Worm (Caenorhabditis elegans) whole organism, L4 larva: ENCODE measurements around the gene F42A6.2.
"Not testable (repeated sequence)": the region's sequence is repeated elsewhere in the genome, so short reads cannot be mapped to it uniquely, and the experiment has no call there.

Experiments used
- D1046.2 ChIP-seq: fragments of 200-800 bp; sonication (Bioruptor generic); IDR thresholded peaks from 2 replicates; pipeline ENCODE4 v1.3.6; 2022; ENCODE audit warnings: missing genetic modification characterization, missing compliant biosample characterization
- F10B5.3 ChIP-seq: sonication (generic microtip); optimal IDR thresholded peaks from 2 replicates; lab custom pipeline; 2016; ENCODE audit warnings: mild to moderate bottlenecking, missing genetic modification characterization, missing compliant biosample characterization
- arid-1 ChIP-seq: fragments of 200-800 bp; sonication (Bioruptor generic); conservative IDR thresholded peaks from 2 replicates; pipeline ENCODE4 v1.3.6; 2022; ENCODE audit warnings: missing genetic modification reagents, missing genetic modification characterization, missing compliant biosample characterization
- ceh-28 ChIP-seq: fragments of 150-350 bp; optimal IDR thresholded peaks from 2 replicates; lab custom pipeline; 2014; ENCODE audit warnings: missing biosample characterization, missing genetic modification reagents, missing genetic modification characterization
- ces-1 ChIP-seq: fragments of 150-350 bp; sonication (generic microtip); optimal IDR thresholded peaks from 4 replicates; lab custom pipeline; 2014; ENCODE audit warnings: missing biosample characterization, missing genetic modification reagents, missing genetic modification characterization
- daf-12 ChIP-seq: fragments of 150-350 bp; optimal IDR thresholded peaks from 2 replicates; lab custom pipeline; 2014; ENCODE audit warnings: missing biosample characterization, missing genetic modification reagents, missing genetic modification characterization
- egl-27 ChIP-seq: sonication (generic microtip); optimal IDR thresholded peaks from 3 replicates; lab custom pipeline; 2017; ENCODE audit warnings: missing biosample characterization, missing genetic modification reagents, missing genetic modification characterization
- fkh-10 ChIP-seq: fragments of 150-350 bp; optimal IDR thresholded peaks from 2 replicates; lab custom pipeline; 2014; ENCODE audit warnings: missing biosample characterization, missing genetic modification reagents, missing genetic modification characterization
- jun-1 ChIP-seq: fragments of 150-350 bp; optimal IDR thresholded peaks from 2 replicates; lab custom pipeline; 2014; ENCODE audit warnings: missing biosample characterization, missing genetic modification reagents, missing genetic modification characterization
- lin-15B ChIP-seq: fragments of 150-350 bp; sonication (generic microtip); optimal IDR thresholded peaks from 3 replicates; lab custom pipeline; 2014; ENCODE audit warnings: missing biosample characterization, missing genetic modification characterization
- lin-29 ChIP-seq: fragments of 200-800 bp; sonication (Bioruptor generic); IDR thresholded peaks from 2 replicates; pipeline ENCODE4 v1.3.6; 2022; ENCODE audit warnings: missing genetic modification reagents, missing genetic modification characterization, missing compliant biosample characterization
- lin-38 ChIP-seq: fragments of 200-800 bp; sonication (Bioruptor generic); IDR thresholded peaks from 2 replicates; pipeline ENCODE4 v1.3.6; 2022; ENCODE audit warnings: missing genetic modification reagents, missing genetic modification characterization, missing compliant biosample characterization
- lir-3 ChIP-seq: sonication (generic microtip); optimal IDR thresholded peaks from 2 replicates; lab custom pipeline; 2016; ENCODE audit warnings: mild to moderate bottlenecking, missing genetic modification characterization, missing compliant biosample characterization
- madf-5 ChIP-seq, 2 experiments: fragments of 200-800 bp; sonication (Bioruptor generic); IDR thresholded peaks; 2 replicates each; pipeline ENCODE4 v1.3.6; 2022; ENCODE audit warnings: missing compliant biosample characterization in 2 of 2, missing genetic modification characterization in 2 of 2
- madf-9 ChIP-seq: fragments of 200-800 bp; sonication (Bioruptor generic); conservative IDR thresholded peaks from 2 replicates; pipeline ENCODE4 v1.3.6; 2022; ENCODE audit warnings: missing genetic modification reagents, missing genetic modification characterization, missing compliant biosample characterization
- mdl-1 ChIP-seq, 2 experiments: fragments of 150-350 bp in 1 of 2; sonication (generic microtip) in 1 of 2; optimal IDR thresholded peaks; 2 replicates each; lab custom pipeline; 2014 to 2017; ENCODE audit warnings: missing biosample characterization in 2 of 2, missing genetic modification characterization in 2 of 2
- mep-1 ChIP-seq: fragments of 150-350 bp; sonication (generic microtip); optimal IDR thresholded peaks from 3 replicates; lab custom pipeline; 2014; ENCODE audit warnings: missing biosample characterization, missing genetic modification characterization
- mxl-2 ChIP-seq: fragments of 200-800 bp; sonication (Bioruptor generic); conservative IDR thresholded peaks from 2 replicates; pipeline ENCODE4 v1.3.6; 2022; ENCODE audit warnings: missing genetic modification reagents, missing genetic modification characterization, missing compliant biosample characterization
- nhr-102 ChIP-seq: sonication (generic microtip); optimal IDR thresholded peaks from 2 replicates; lab custom pipeline; 2016; ENCODE audit warnings: mild to moderate bottlenecking, missing genetic modification characterization, moderate library complexity, missing compliant biosample characterization
- nhr-11 ChIP-seq: fragments of 150-350 bp; optimal IDR thresholded peaks from 2 replicates; lab custom pipeline; 2014; ENCODE audit warnings: missing biosample characterization, missing genetic modification characterization
- nhr-28 ChIP-seq: fragments of 150-350 bp; optimal IDR thresholded peaks from 2 replicates; lab custom pipeline; 2014; ENCODE audit warnings: missing biosample characterization, missing genetic modification characterization
- nhr-42 ChIP-seq: fragments of 200-800 bp; sonication (Bioruptor generic); IDR thresholded peaks from 2 replicates; pipeline ENCODE4 v1.3.6; 2022; ENCODE audit warnings: missing genetic modification characterization, missing compliant biosample characterization
- pqm-1 ChIP-seq: sonication (generic microtip); optimal IDR thresholded peaks from 2 replicates; lab custom pipeline; 2017; ENCODE audit warnings: missing biosample characterization, missing genetic modification characterization
- saeg-2 ChIP-seq: fragments of 200-800 bp; sonication (Bioruptor generic); IDR thresholded peaks from 2 replicates; pipeline ENCODE4 v1.3.6; 2022; ENCODE audit warnings: missing genetic modification reagents, missing genetic modification characterization, missing compliant biosample characterization
- sdz-12 ChIP-seq: fragments of 200-800 bp; sonication (Bioruptor generic); optimal IDR thresholded peaks from 2 replicates; lab custom pipeline; 2018; ENCODE audit warnings: mild to moderate bottlenecking, missing genetic modification characterization, missing compliant biosample characterization
- set-16 ChIP-seq: fragments of 200-800 bp; sonication (Bioruptor generic); IDR thresholded peaks from 2 replicates; pipeline ENCODE4 v1.3.6; 2022; ENCODE audit warnings: missing genetic modification reagents, missing genetic modification characterization, missing compliant biosample characterization
- spr-1 ChIP-seq: sonication (generic microtip); optimal IDR thresholded peaks from 2 replicates; lab custom pipeline; 2016; ENCODE audit warnings: mild to moderate bottlenecking, missing genetic modification characterization, missing compliant biosample characterization
- unc-130 ChIP-seq: sonication (generic microtip); optimal IDR thresholded peaks from 2 replicates; lab custom pipeline; 2016; ENCODE audit warnings: missing genetic modification reagents, missing genetic modification characterization, missing compliant biosample characterization
- unc-62 ChIP-seq, 3 experiments: fragments of 150-350 bp in 1 of 3; sonication (generic microtip); optimal IDR thresholded peaks in 2 of 3; peaks in 1 of 3; 1 replicate in 1 of 3; 2 replicates in 2 of 3; lab custom pipeline; 2014 to 2017; ENCODE audit warnings: missing biosample characterization in 3 of 3, missing genetic modification characterization in 3 of 3, missing genetic modification reagents in 3 of 3, missing genotype in 1 of 3
- zfp-2 ChIP-seq: sonication (generic microtip); optimal IDR thresholded peaks from 2 replicates; lab custom pipeline; 2016; ENCODE audit warnings: mild to moderate bottlenecking, missing genetic modification characterization, missing compliant biosample characterization

The F42A6.2 gene

ce11 chrIV:3300492-3300891 is 40.8 kb upstream of the F42A6.2 start, which contains the start of gene W08E12.5:
W08E12.5 (plus strand) TSS chrIV:3300792.
- TF ChIP-seq lin-15B (no peak), mep-1 (tag; lab: Kevin White, UChicago) (no peak), fkh-10 (no peak), sdz-12 (GFP tag; lab: Kevin White, UChicago) (no peak), mdl-1 (tag; optimal IDR thresholded peaks at IDR 0.05; lab: Kevin White, UChicago) (no peak), ceh-28 (tag; lab: Kevin White, UChicago) (no peak)
- TF ChIP-seq, all 104 proteins: peak for 0

ce11 chrIV:3302058-3302457 is 39.2 kb upstream of the F42A6.2 start, which contains the start of gene W08E12.4:
W08E12.4 (plus strand) TSS chrIV:3302358.
- TF ChIP-seq set-16 (GFP tag; lab: Robert Waterston, UW) = 0 out of 2 replicates have a peak, but pooled peaks have one; percentile 7

ce11 chrIV:3303690-3304089 is 37.6 kb upstream of the F42A6.2 start, which contains the start of gene idpp-12:
idpp-12 (plus strand) TSS chrIV:3303990.
- not testable (repeated sequence) for TF ChIP-seq mep-1 (tag; lab: Kevin White, UChicago); arid-1; D1046.2 (GFP tag; lab: Robert Waterston, UW)

DNA sequence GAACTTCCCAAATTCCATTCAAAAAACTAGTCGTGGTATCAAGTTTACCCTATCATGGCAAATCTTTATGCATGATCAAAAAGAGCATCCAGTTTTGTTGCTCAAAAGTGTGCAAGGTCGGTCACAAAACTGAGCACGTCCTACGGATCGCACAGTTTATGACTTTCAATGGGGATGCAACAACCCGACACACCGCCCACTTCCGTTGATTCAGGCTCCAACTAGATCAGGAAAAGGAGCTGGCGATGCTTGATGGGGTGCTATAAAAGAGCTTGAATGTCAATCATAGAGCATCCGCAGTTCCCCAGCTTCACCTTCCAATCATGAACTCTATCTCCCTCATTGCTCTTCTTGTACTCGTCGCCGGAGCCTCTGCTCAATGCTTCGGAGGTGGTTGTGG is 35.7 kb upstream of the F42A6.2 start, which contains the start of gene W08E12.2:
Gene W08E12.2 (plus strand): TSS at position 301 of the 400 bp plus-strand sequence.
- TF ChIP-seq nhr-11 (no peak), daf-12 (tag; lab: Kevin White, UChicago) (no peak), unc-62 (GFP tag; optimal IDR thresholded peaks at IDR 0.05 in 1 of 2; lab: Kevin White, UChicago) (peak in 1 of 2 experiments; percentile 27), unc-62 (tag; optimal IDR thresholded peaks at IDR 0.05; lab: Kevin White, UChicago) (no peak)

DNA sequence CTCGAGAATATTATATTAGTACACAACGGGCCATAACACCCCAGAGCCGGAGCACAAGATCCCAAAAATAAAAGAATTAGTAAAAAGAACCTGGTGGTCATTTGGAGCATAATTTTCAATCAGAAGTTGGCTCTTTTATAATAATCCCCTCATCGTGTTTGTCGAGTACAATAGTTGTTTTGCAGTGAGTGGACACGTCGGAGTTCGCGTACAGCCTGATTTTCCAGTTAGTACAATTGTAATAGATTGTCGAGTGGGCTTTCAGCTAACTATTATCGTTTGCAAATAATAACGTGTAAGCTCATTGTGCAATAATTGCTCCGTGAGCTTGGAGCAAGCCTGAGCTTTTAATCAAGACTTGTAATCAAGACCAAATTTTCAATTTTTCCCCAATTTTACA is 33.8 kb upstream of the F42A6.2 start, which contains the start of gene W08E12.9:
Gene W08E12.9 (minus strand): TSS at position 101 of the 400 bp plus-strand sequence.
- TF ChIP-seq unc-130 (GFP tag; lab: Kevin White, UChicago) (no peak), egl-27 (tag; lab: Kevin White, UChicago) (no peak), jun-1 (tag; lab: Kevin White, UChicago) (no peak), lir-3 (tag; lab: Kevin White, UChicago) (no peak), mxl-2 (GFP tag; lab: Robert Waterston, UW) (no peak), madf-5 (GFP tag; IDR thresholded peaks at IDR 0.05; lab: Robert Waterston, UW) (no peak), madf-9 (GFP tag; lab: Robert Waterston, UW) (no peak), saeg-2 (GFP tag; lab: Robert Waterston, UW) (no peak), nhr-42 (no peak), lin-38 (no peak), nhr-102 (tag; lab: Kevin White, UChicago) (no peak), spr-1 (tag; lab: Kevin White, UChicago) (no peak)

DNA sequence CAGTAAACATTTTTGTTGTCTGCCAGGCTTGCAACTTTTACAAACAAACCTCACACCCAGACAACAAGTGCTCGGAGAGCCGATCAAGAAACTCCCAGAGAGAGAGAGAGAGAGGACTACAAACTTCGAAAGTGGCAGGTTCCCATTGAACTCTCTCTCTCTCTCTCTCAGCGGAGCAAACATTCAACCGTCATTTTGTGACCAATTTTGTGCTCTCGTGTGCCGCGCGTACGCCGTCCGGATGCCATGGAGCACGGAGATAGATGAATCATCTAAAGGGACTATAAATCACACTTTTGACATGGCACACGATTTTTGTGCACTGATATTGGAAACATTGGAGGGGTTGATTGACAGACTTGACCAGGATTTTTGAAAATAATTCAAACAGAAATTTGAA is 32.4 kb upstream of the F42A6.2 start:
- no peak for TF ChIP-seq spr-1 (tag; lab: Kevin White, UChicago)
- no peak for TF ChIP-seq pqm-1 (tag; lab: Kevin White, UChicago)
- peak; percentile 9 for TF ChIP-seq nhr-28 (tag; lab: Kevin White, UChicago)
- no peak for TF ChIP-seq lin-29
- TF ChIP-seq zfp-2 (tag; lab: Kevin White, UChicago) = no peak
- TF ChIP-seq ces-1 (GFP tag; lab: Kevin White, UChicago) = no peak
- TF ChIP-seq F10B5.3 (tag; lab: Kevin White, UChicago) = no peak
- no peak for TF ChIP-seq mxl-2 (GFP tag; lab: Robert Waterston, UW)
